Worm (Caenorhabditis elegans) whole organism, L4/young adult: Measurements from ENCODE around the gene cki-2.

Source experiments
- W03F9.2 ChIP-seq: fragments of 150-350 bp; optimal IDR thresholded peaks from 2 replicates; lab custom pipeline; 2014; ENCODE audit warnings: missing biosample characterization, missing genetic modification characterization
- dao-5 ChIP-seq: sonication (generic microtip); optimal IDR thresholded peaks from 2 replicates; lab custom pipeline; 2016; ENCODE audit warnings: missing genotype, missing genetic modification characterization, moderate library complexity, missing compliant biosample characterization
- him-1 ChIP-seq: sonication (generic microtip); optimal IDR thresholded peaks from 2 replicates; lab custom pipeline; 2016; ENCODE audit warnings: missing genotype, missing genetic modification reagents, missing genetic modification characterization, missing compliant biosample characterization

Gene cki-2

ce11 chrII:7816163-7816776 lies at the start of gene cki-2:
TSS of gene cki-2 (plus strand) at chrII:7816499.
- TF ChIP-seq dao-5 (tag; lab: Kevin White, UChicago) (no peak), W03F9.2 (tag; lab: Kevin White, UChicago) (no peak), him-1 (no peak)

ce11 chrII:7769254-7769653 lies 47.0 kb upstream of the cki-2 start:
- TF ChIP-seq dao-5 (tag; lab: Kevin White, UChicago) (no peak), him-1 (no peak), W03F9.2 (tag; lab: Kevin White, UChicago) (no peak)

ce11 chrII:7770253-7770652 lies 46.0 kb upstream of the cki-2 start:
- TF ChIP-seq him-1 (no peak), W03F9.2 (tag; lab: Kevin White, UChicago) (no peak), dao-5 (tag; lab: Kevin White, UChicago) (no peak)

- TF ChIP-seq W03F9.2 (tag; lab: Kevin White, UChicago) (no peak), him-1 (no peak), dao-5 (tag; lab: Kevin White, UChicago) (no peak)
Measured at ce11 chrII:7771917-7772316, 44.4 kb upstream of the cki-2 start, which contains the start of gene C06A8.8. TSS of gene C06A8.8 (minus strand) at chrII:7772017.

- TF ChIP-seq dao-5 (tag; lab: Kevin White, UChicago) (no peak), him-1 (no peak), W03F9.2 (tag; lab: Kevin White, UChicago) (no peak)
Measured at ce11 chrII:7772411-7772810, 43.9 kb upstream of the cki-2 start, which contains the start of gene C06A8.6. TSS of gene C06A8.6 (plus strand) at chrII:7772499.

ce11 chrII:7773427-7773993 lies 42.8 kb upstream of the cki-2 start:
- no peak for TF ChIP-seq him-1
- TF ChIP-seq W03F9.2 (tag; lab: Kevin White, UChicago), result no peak
- no peak for TF ChIP-seq dao-5 (tag; lab: Kevin White, UChicago)

ce11 chrII:7776232-7776631 lies 40.1 kb upstream of the cki-2 start:
- no peak for TF ChIP-seq him-1
- TF ChIP-seq dao-5 (tag; lab: Kevin White, UChicago), result no peak
- no peak for TF ChIP-seq W03F9.2 (tag; lab: Kevin White, UChicago)

ce11 chrII:7776715-7777114 lies 39.6 kb upstream of the cki-2 start:
- no peak for TF ChIP-seq W03F9.2 (tag; lab: Kevin White, UChicago)
- no peak for TF ChIP-seq dao-5 (tag; lab: Kevin White, UChicago)
- TF ChIP-seq him-1, result no peak

- no peak for TF ChIP-seq him-1
- no peak for TF ChIP-seq W03F9.2 (tag; lab: Kevin White, UChicago)
- no peak for TF ChIP-seq dao-5 (tag; lab: Kevin White, UChicago)
Measured at ce11 chrII:7777320-7777978, 38.9 kb upstream of the cki-2 start, which contains the start of gene mthf-1. TSS of gene mthf-1 (minus strand) at chrII:7777823.

- TF ChIP-seq him-1 (no peak), dao-5 (tag; lab: Kevin White, UChicago) (no peak), W03F9.2 (tag; lab: Kevin White, UChicago) (no peak)
Measured at ce11 chrII:7778273-7778672, 38.0 kb upstream of the cki-2 start.

ce11 chrII:7781102-7781616 lies 35.1 kb upstream of the cki-2 start, which contains the start of the genes snpc-1.1 and spdl-1:
TSS of gene snpc-1.1 (minus strand) at chrII:7781301.
TSS of gene spdl-1 (plus strand) at chrII:7781566.
- no peak for TF ChIP-seq dao-5 (tag; lab: Kevin White, UChicago)

ce11 chrII:7783467-7783959 lies 32.8 kb upstream of the cki-2 start, which contains the start of gene skr-17:
TSS of gene skr-17 (plus strand) at chrII:7783517.
- TF ChIP-seq him-1, result no peak
- TF ChIP-seq W03F9.2 (tag; lab: Kevin White, UChicago), result no peak
- no peak for TF ChIP-seq dao-5 (tag; lab: Kevin White, UChicago)

- no peak for TF ChIP-seq dao-5 (tag; lab: Kevin White, UChicago)
- TF ChIP-seq W03F9.2 (tag; lab: Kevin White, UChicago), result no peak
- no peak for TF ChIP-seq him-1
Measured at ce11 chrII:7789605-7790004, 26.7 kb upstream of the cki-2 start.
